Fruit fly (Drosophila melanogaster) S2 (cell line): ENCODE data around the gene CG4325.

ENCODE experiments used
- CG8478 ChIP-seq: fragments of >200 bp; optimal IDR thresholded peaks from 2 replicates; lab custom pipeline; 2018
- CTCF ChIP-seq, 2 experiments: fragments of >200 bp; optimal IDR thresholded peaks; 2 replicates each; lab custom pipeline; 2018

DNA sequence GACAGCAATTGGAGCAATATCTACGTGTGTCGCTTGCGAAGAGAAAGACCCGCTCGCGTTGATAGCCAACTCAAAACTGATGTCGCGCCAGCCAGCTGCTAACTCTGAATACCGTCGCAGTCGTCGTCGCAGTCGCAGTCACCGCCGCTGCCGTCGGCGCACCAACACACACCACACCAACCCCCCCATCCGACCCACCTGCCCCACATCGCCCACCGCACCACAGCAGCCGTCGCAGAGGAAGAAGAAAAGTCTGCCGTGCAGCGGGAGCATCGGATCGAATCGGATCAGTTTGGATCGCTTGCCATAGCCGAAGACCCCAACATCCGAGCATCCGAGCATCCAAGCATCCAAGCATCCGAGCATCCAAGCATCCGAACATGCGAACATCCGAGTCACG lies 7.2 kb downstream of the CG4325 start:
- TF ChIP-seq CG8478 (no peak), CTCF (optimal IDR thresholded peaks at IDR 0.05; lab: Kevin White, UChicago) (no peak)
